Fruit fly (Drosophila melanogaster): Measurements from ENCODE around the gene CG13711.

- TF ChIP-seq fd96Ca (GFP tag; IDR thresholded peaks at IDR 0.05) (no peak), CG34367 (tag; optimal IDR thresholded peaks at IDR 0.05) (no peak), CG13204 (GFP tag; optimal IDR thresholded peaks at IDR 0.05) (no peak), CG8301 (tag; optimal IDR thresholded peaks at IDR 0.05) (no peak), CG10348 (GFP tag; IDR thresholded peaks at IDR 0.05) (no peak), CG15710 (tag; optimal IDR thresholded peaks at IDR 0.05) (no peak)
Measured at dm6 chr3L:4776432-4776831, 18.7 kb downstream of the CG13711 start.
